Worm (Caenorhabditis elegans): ENCODE results near the gene R04A9.1.

DNA sequence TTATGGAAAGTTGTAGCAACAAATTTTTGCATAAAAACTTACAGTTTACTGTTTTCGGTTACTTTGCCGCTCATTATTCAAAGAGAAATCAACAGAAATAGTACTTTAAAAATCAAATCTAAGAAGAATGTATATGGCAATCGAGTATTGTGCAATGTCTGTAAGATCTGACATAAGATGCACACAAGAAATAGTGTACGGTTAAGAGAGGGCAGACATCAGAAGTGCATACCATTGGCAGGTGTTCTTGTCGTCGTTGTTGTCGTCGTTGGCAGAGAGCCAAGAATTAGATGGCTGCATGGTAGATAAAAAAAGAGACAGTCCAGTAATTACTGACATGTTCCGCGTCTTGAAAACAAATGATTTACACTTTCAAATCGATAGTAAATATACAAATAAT lies 10.0 kb upstream of the R04A9.1 start, which contains the start of gene R04A9.7:
- TF ChIP-seq dmd-4 (tag; optimal IDR thresholded peaks at IDR 0.05) (no peak), blmp-1 (tag; optimal IDR thresholded peaks at IDR 0.05; ENCODE audit: insufficient read depth) (no peak), ama-1 (optimal IDR thresholded peaks at IDR 0.05) (no peak), unc-39 (tag; optimal IDR thresholded peaks at IDR 0.05) (no peak), nhr-25 (tag; optimal IDR thresholded peaks at IDR 0.05) (no peak), ZK546.5 (tag; optimal IDR thresholded peaks at IDR 0.05) (no peak), mbf-1 (tag; optimal IDR thresholded peaks at IDR 0.05) (no peak), zag-1 (tag; optimal IDR thresholded peaks at IDR 0.05) (no peak), nhr-237 (tag; optimal IDR thresholded peaks at IDR 0.05) (no peak), F13H6.1 (tag; optimal IDR thresholded peaks at IDR 0.05) (no peak), mdl-1 (tag; optimal IDR thresholded peaks at IDR 0.05) (no peak), egl-27 (tag; optimal IDR thresholded peaks at IDR 0.05) (no peak), skn-1 (tag; optimal IDR thresholded peaks at IDR 0.05) (no peak)
